Worm (Caenorhabditis elegans) whole organism, L4 larva: Measurements from ENCODE around the gene math-39.

ENCODE experiments used
- F10B5.3 ChIP-seq: sonication (generic microtip); optimal IDR thresholded peaks from 2 replicates; lab custom pipeline; 2016; ENCODE audit warnings: mild to moderate bottlenecking, missing genetic modification characterization, missing compliant biosample characterization
- F44E2.7 ChIP-seq: fragments of 200-800 bp; sonication (Bioruptor generic); IDR thresholded peaks from 2 replicates; pipeline ENCODE4 v2.1.2; 2022; ENCODE audit warnings: missing genetic modification characterization, missing compliant biosample characterization
- R02D3.7 ChIP-seq: fragments of 150-350 bp; sonication (generic microtip); optimal IDR thresholded peaks from 3 replicates; lab custom pipeline; 2014; ENCODE audit warnings: missing biosample characterization, missing genetic modification characterization
- T20F7.1 ChIP-seq: fragments of 200-800 bp; sonication (Bioruptor generic); optimal IDR thresholded peaks from 2 replicates; lab custom pipeline; 2018; ENCODE audit warnings: mild to moderate bottlenecking, missing genetic modification characterization, missing compliant biosample characterization
- Y48G9A.11 ChIP-seq: fragments of 200-800 bp; sonication (Bioruptor generic); IDR thresholded peaks from 2 replicates; pipeline ENCODE4 v1.3.6; 2022; ENCODE audit warnings: missing genetic modification reagents, missing genetic modification characterization, missing compliant biosample characterization
- Y5F2A.4 ChIP-seq: fragments of 200-800 bp; sonication (Bioruptor generic); optimal IDR thresholded peaks from 2 replicates; lab custom pipeline; 2018; ENCODE audit warnings: mild to moderate bottlenecking, missing genetic modification characterization, missing compliant biosample characterization
- Y75B8A.6 ChIP-seq: fragments of 200-800 bp; sonication (Bioruptor generic); IDR thresholded peaks from 2 replicates; pipeline ENCODE4 v1.3.6; 2022; ENCODE audit warnings: missing genetic modification reagents, missing genetic modification characterization, missing compliant biosample characterization
- ZK337.2 ChIP-seq: fragments of 200-800 bp; sonication (Bioruptor generic); IDR thresholded peaks from 2 replicates; pipeline ENCODE4 v1.3.6; 2022; ENCODE audit warnings: missing genetic modification reagents, missing genetic modification characterization, missing compliant biosample characterization
- ZK546.5 ChIP-seq, 2 experiments: sonication (generic microtip); optimal IDR thresholded peaks; 2 replicates each; lab custom pipeline; 2017; ENCODE audit warnings: missing biosample characterization in 2 of 2, missing genetic modification characterization in 2 of 2
- aha-1 ChIP-seq: fragments of 150-350 bp; peaks from one replicate; lab custom pipeline; 2014; ENCODE audit warnings: missing biosample characterization, missing genetic modification characterization
- attf-4 ChIP-seq: sonication (generic microtip); optimal IDR thresholded peaks from 3 replicates; lab custom pipeline; 2017; ENCODE audit warnings: missing biosample characterization, missing genetic modification characterization
- ceh-32 ChIP-seq: sonication (generic microtip); optimal IDR thresholded peaks from 2 replicates; lab custom pipeline; 2016; ENCODE audit warnings: mild to moderate bottlenecking, missing genetic modification characterization, missing compliant biosample characterization; ENCODE audit not compliant: poor library complexity
- ceh-44 ChIP-seq: fragments of 200-800 bp; sonication (Bioruptor generic); IDR thresholded peaks from 2 replicates; pipeline ENCODE4 v1.3.6; 2022; ENCODE audit warnings: missing genetic modification reagents, missing genetic modification characterization, missing compliant biosample characterization
- ceh-82 ChIP-seq: sonication (generic microtip); optimal IDR thresholded peaks from 2 replicates; lab custom pipeline; 2017; ENCODE audit warnings: missing biosample characterization, missing genetic modification characterization
- ces-1 ChIP-seq: fragments of 150-350 bp; sonication (generic microtip); optimal IDR thresholded peaks from 4 replicates; lab custom pipeline; 2014; ENCODE audit warnings: missing biosample characterization, missing genetic modification reagents, missing genetic modification characterization
- daf-16 ChIP-seq, 3 experiments: sonication (generic microtip); optimal IDR thresholded peaks; 2 replicates each; lab custom pipeline; 2016 to 2017; ENCODE audit warnings: missing genetic modification characterization in 3 of 3, missing genetic modification reagents in 3 of 3, mild to moderate bottlenecking in 2 of 3, missing compliant biosample characterization in 2 of 3, missing biosample characterization in 1 of 3, moderate library complexity in 1 of 3
- daf-19 ChIP-seq: fragments of 200-800 bp; sonication (Bioruptor generic); conservative IDR thresholded peaks from 2 replicates; pipeline ENCODE4 v1.3.6; 2022; ENCODE audit warnings: missing genetic modification characterization, missing compliant biosample characterization
- daf-8 ChIP-seq: fragments of 200-800 bp; sonication (Bioruptor generic); IDR thresholded peaks from 2 replicates; pipeline ENCODE4 v1.3.6; 2022; ENCODE audit warnings: missing genetic modification characterization, missing compliant biosample characterization
- dmd-6 ChIP-seq: fragments of 200-800 bp; sonication (Bioruptor generic); IDR thresholded peaks from 2 replicates; pipeline ENCODE4 v1.3.6; 2022; ENCODE audit warnings: missing genetic modification reagents, missing genetic modification characterization, missing compliant biosample characterization
- duxl-1 ChIP-seq: sonication (generic microtip); optimal IDR thresholded peaks from 2 replicates; lab custom pipeline; 2016; ENCODE audit warnings: mild to moderate bottlenecking, missing genetic modification characterization, moderate library complexity, missing compliant biosample characterization; ENCODE audit not compliant: poor library complexity
- gei-8 ChIP-seq: fragments of 200-800 bp; sonication (Bioruptor generic); optimal IDR thresholded peaks from 2 replicates; lab custom pipeline; 2018; ENCODE audit warnings: mild to moderate bottlenecking, missing genetic modification characterization, missing compliant biosample characterization
- hmg-1.1 ChIP-seq: fragments of 200-800 bp; sonication (Bioruptor generic); IDR thresholded peaks from 2 replicates; pipeline ENCODE4 v1.3.6; 2022; ENCODE audit warnings: missing genetic modification reagents, missing genetic modification characterization, missing compliant biosample characterization
- jun-1 ChIP-seq: fragments of 150-350 bp; optimal IDR thresholded peaks from 2 replicates; lab custom pipeline; 2014; ENCODE audit warnings: missing biosample characterization, missing genetic modification reagents, missing genetic modification characterization
- lim-7 ChIP-seq: fragments of 200-800 bp; sonication (Bioruptor generic); IDR thresholded peaks from 2 replicates; pipeline ENCODE4 v1.3.6; 2022; ENCODE audit warnings: missing genetic modification characterization, missing compliant biosample characterization
- lin-1 ChIP-seq: fragments of 200-800 bp; sonication (Bioruptor generic); IDR thresholded peaks from 2 replicates; pipeline ENCODE4 v1.3.6; 2022; ENCODE audit warnings: missing genetic modification reagents, missing genetic modification characterization, missing compliant biosample characterization
- lin-13 ChIP-seq: fragments of 150-350 bp; optimal IDR thresholded peaks from 2 replicates; lab custom pipeline; 2014; ENCODE audit warnings: missing biosample characterization, missing genetic modification reagents, missing genetic modification characterization
- lin-15B ChIP-seq: fragments of 150-350 bp; sonication (generic microtip); optimal IDR thresholded peaks from 3 replicates; lab custom pipeline; 2014; ENCODE audit warnings: missing biosample characterization, missing genetic modification characterization
- lir-3 ChIP-seq: sonication (generic microtip); optimal IDR thresholded peaks from 2 replicates; lab custom pipeline; 2016; ENCODE audit warnings: mild to moderate bottlenecking, missing genetic modification characterization, missing compliant biosample characterization
- lsy-2 ChIP-seq, 2 experiments: fragments of 150-350 bp in 1 of 2; sonication (generic microtip) in 1 of 2; optimal IDR thresholded peaks; 2 replicates each; lab custom pipeline; 2014 to 2017; ENCODE audit warnings: missing biosample characterization in 2 of 2, missing genetic modification characterization in 2 of 2
- mdl-1 ChIP-seq, 2 experiments: fragments of 150-350 bp in 1 of 2; sonication (generic microtip) in 1 of 2; optimal IDR thresholded peaks; 2 replicates each; lab custom pipeline; 2014 to 2017; ENCODE audit warnings: missing biosample characterization in 2 of 2, missing genetic modification characterization in 2 of 2
- mxl-3 ChIP-seq: fragments of 200-800 bp; sonication (Bioruptor generic); optimal IDR thresholded peaks from 2 replicates; lab custom pipeline; 2018; ENCODE audit warnings: mild to moderate bottlenecking, missing genetic modification characterization, missing compliant biosample characterization
- nhr-11 ChIP-seq: fragments of 150-350 bp; optimal IDR thresholded peaks from 2 replicates; lab custom pipeline; 2014; ENCODE audit warnings: missing biosample characterization, missing genetic modification characterization
- nhr-237 ChIP-seq: sonication (generic microtip); optimal IDR thresholded peaks from 2 replicates; lab custom pipeline; 2017; ENCODE audit warnings: missing biosample characterization, missing genetic modification characterization
- nhr-28 ChIP-seq: fragments of 150-350 bp; optimal IDR thresholded peaks from 2 replicates; lab custom pipeline; 2014; ENCODE audit warnings: missing biosample characterization, missing genetic modification characterization
- nhr-42 ChIP-seq: fragments of 200-800 bp; sonication (Bioruptor generic); IDR thresholded peaks from 2 replicates; pipeline ENCODE4 v1.3.6; 2022; ENCODE audit warnings: missing genetic modification characterization, missing compliant biosample characterization
- nhr-6 ChIP-seq: fragments of 150-350 bp; optimal IDR thresholded peaks from 2 replicates; lab custom pipeline; 2014; ENCODE audit warnings: missing biosample characterization, missing genetic modification characterization
- nhr-76 ChIP-seq: fragments of 150-350 bp; optimal IDR thresholded peaks from 2 replicates; lab custom pipeline; 2014; ENCODE audit warnings: missing biosample characterization, missing genetic modification characterization
- pqm-1 ChIP-seq: sonication (generic microtip); optimal IDR thresholded peaks from 2 replicates; lab custom pipeline; 2017; ENCODE audit warnings: missing biosample characterization, missing genetic modification characterization
- saeg-2 ChIP-seq: fragments of 200-800 bp; sonication (Bioruptor generic); IDR thresholded peaks from 2 replicates; pipeline ENCODE4 v1.3.6; 2022; ENCODE audit warnings: missing genetic modification reagents, missing genetic modification characterization, missing compliant biosample characterization
- snpc-1.2 ChIP-seq: fragments of 200-800 bp; sonication (Bioruptor generic); IDR thresholded peaks from 2 replicates; pipeline ENCODE4 v1.3.6; 2022; ENCODE audit warnings: missing genetic modification reagents, missing genetic modification characterization, missing compliant biosample characterization
- spr-1 ChIP-seq: sonication (generic microtip); optimal IDR thresholded peaks from 2 replicates; lab custom pipeline; 2016; ENCODE audit warnings: mild to moderate bottlenecking, missing genetic modification characterization, missing compliant biosample characterization
- tra-1 ChIP-seq: fragments of 200-800 bp; sonication (Bioruptor generic); IDR thresholded peaks from 2 replicates; pipeline ENCODE4 v1.3.6; 2022; ENCODE audit warnings: missing genetic modification reagents, missing genetic modification characterization, missing compliant biosample characterization
- unc-39 ChIP-seq: sonication (generic microtip); optimal IDR thresholded peaks from 2 replicates; lab custom pipeline; 2017; ENCODE audit warnings: missing biosample characterization, missing genetic modification characterization
- zag-1 ChIP-seq: fragments of 150-350 bp; optimal IDR thresholded peaks from 2 replicates; lab custom pipeline; 2014; ENCODE audit warnings: missing biosample characterization, missing genetic modification characterization
- zfp-2 ChIP-seq: sonication (generic microtip); optimal IDR thresholded peaks from 2 replicates; lab custom pipeline; 2016; ENCODE audit warnings: mild to moderate bottlenecking, missing genetic modification characterization, missing compliant biosample characterization
- zfp-3 ChIP-seq: fragments of 200-800 bp; sonication (Bioruptor generic); conservative IDR thresholded peaks from 2 replicates; pipeline ENCODE4 v1.3.6; 2022; ENCODE audit warnings: missing genetic modification reagents, missing genetic modification characterization, missing compliant biosample characterization
- ztf-11 ChIP-seq: fragments of 150-350 bp; optimal IDR thresholded peaks from 2 replicates; lab custom pipeline; 2014; ENCODE audit warnings: missing biosample characterization, missing genetic modification characterization
- ztf-7 ChIP-seq: fragments of 150-350 bp; optimal IDR thresholded peaks from 2 replicates; lab custom pipeline; 2014; ENCODE audit warnings: missing biosample characterization, missing genetic modification characterization

Gene math-39

DNA sequence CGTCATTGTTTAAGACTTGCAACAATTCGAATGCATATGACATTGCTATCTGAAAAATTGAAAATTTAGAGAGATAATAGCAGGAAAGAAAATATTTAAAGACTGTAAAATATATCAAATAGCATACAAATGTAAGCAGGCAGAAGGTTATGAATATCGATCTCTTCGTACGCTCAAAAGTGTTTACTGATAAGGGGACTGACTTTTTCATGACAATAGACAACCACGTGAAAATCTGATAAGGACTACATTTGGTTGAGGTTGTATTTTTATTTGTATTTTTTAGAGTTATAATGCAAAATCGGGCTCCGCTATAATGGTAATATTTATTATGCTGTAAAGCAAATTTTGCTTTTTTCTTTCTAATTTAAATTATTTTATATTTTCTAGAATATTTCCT lies 10.8 kb downstream of the math-39 start, which contains the start of the genes C52E2.5 and C52E2.4 (continued):
- TF ChIP-seq ceh-82 (tag; lab: Kevin White, UChicago) (no peak), dmd-6 (GFP tag; lab: Robert Waterston, UW) (peak; percentile 64), zag-1 (tag; lab: Kevin White, UChicago) (no peak), zfp-2 (tag; lab: Kevin White, UChicago) (no peak), ceh-44 (GFP tag; lab: Robert Waterston, UW) (no peak), zfp-3 (GFP tag; lab: Robert Waterston, UW) (no peak), Y5F2A.4 (GFP tag; lab: Kevin White, UChicago) (no peak), aha-1 (no peak), mdl-1 (tag; optimal IDR thresholded peaks at IDR 0.05; lab: Kevin White, UChicago) (no peak), lin-15B (tag; lab: Kevin White, UChicago) (no peak), tra-1 (no peak), duxl-1 (tag; lab: Kevin White, UChicago) (peak; percentile 49), F44E2.7 (GFP tag; lab: Robert Waterston, UW) (no peak), daf-8 (GFP tag; lab: Robert Waterston, UW) (no peak), nhr-11 (tag; lab: Kevin White, UChicago) (no peak), daf-19 (GFP tag; lab: Robert Waterston, UW) (no peak), lin-1 (GFP tag; lab: Robert Waterston, UW) (no peak), unc-39 (tag; lab: Kevin White, UChicago) (no peak), ces-1 (GFP tag; lab: Kevin White, UChicago) (no peak), ztf-11 (no peak), Y75B8A.6 (GFP tag; lab: Robert Waterston, UW) (no peak), daf-16 (GFP tag; optimal IDR thresholded peaks at IDR 0.05; lab: Kevin White, UChicago) (no peak), daf-16 (tag; optimal IDR thresholded peaks at IDR 0.05; lab: Kevin White, UChicago) (peak; percentile 96), nhr-28 (tag; lab: Kevin White, UChicago) (peak; percentile 82), pqm-1 (tag; lab: Kevin White, UChicago) (peak; percentile 87), F10B5.3 (no peak), R02D3.7 (no peak), snpc-1.2 (GFP tag; lab: Robert Waterston, UW) (no peak), lin-13 (no peak), gei-8 (GFP tag; lab: Kevin White, UChicago) (no peak), ceh-32 (tag; lab: Kevin White, UChicago) (no peak), ztf-7 (tag; lab: Kevin White, UChicago) (no peak), nhr-6 (tag; lab: Kevin White, UChicago) (no peak), jun-1 (tag; lab: Kevin White, UChicago) (no peak), lir-3 (tag; lab: Kevin White, UChicago) (no peak), hmg-1.1 (GFP tag; lab: Robert Waterston, UW) (no peak), nhr-237 (tag; lab: Kevin White, UChicago) (no peak)

ce11 chrII:1844552-1844951 lies 12.4 kb downstream of the math-39 start:
- TF ChIP-seq lim-7 (no peak), nhr-42 (no peak), mxl-3 (GFP tag; lab: Kevin White, UChicago) (no peak), ZK337.2 (GFP tag; lab: Robert Waterston, UW) (no peak), F10B5.3 (no peak), jun-1 (tag; lab: Kevin White, UChicago) (no peak), Y75B8A.6 (GFP tag; lab: Robert Waterston, UW) (no peak), T20F7.1 (GFP tag; lab: Kevin White, UChicago) (no peak), lin-1 (GFP tag; lab: Robert Waterston, UW) (no peak), nhr-76 (tag; lab: Kevin White, UChicago) (no peak), Y48G9A.11 (no peak), lsy-2 (tag; optimal IDR thresholded peaks at IDR 0.05; lab: Kevin White, UChicago) (no peak), saeg-2 (GFP tag; lab: Robert Waterston, UW) (no peak), ZK546.5 (tag; optimal IDR thresholded peaks at IDR 0.05; lab: Kevin White, UChicago) (no peak), spr-1 (tag; lab: Kevin White, UChicago) (no peak), attf-4 (tag; lab: Kevin White, UChicago) (no peak)
